Worm (Caenorhabditis elegans): ENCODE measurements around the gene swsn-1.

The swsn-1 gene

DNA sequence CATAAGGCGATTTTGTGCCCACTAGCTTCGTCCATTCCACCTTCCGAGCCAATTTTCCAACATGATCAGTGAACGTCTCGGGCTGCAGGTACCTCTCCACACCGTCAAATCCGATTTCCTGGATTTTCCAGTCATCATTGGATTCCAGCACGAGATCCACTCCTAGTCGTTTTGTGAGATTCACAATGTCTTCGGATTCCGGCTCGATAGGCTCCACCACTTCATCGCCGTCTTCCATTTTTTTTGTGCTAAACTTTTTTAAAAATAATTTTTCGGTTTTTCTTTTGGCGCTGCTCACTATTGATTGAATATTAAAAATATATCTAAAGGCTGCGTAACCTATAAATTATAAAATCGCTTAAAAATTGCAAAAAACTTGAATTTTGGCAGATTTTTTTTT lies 17.7 kb upstream of the swsn-1 start, which contains the start of gene mdt-17 (continued):
- TF ChIP-seq mcd-1 (GFP tag; IDR thresholded peaks at IDR 0.05) (no peak), rec-8 (tag; optimal IDR thresholded peaks at IDR 0.05) (no peak), lsy-27 (tag; optimal IDR thresholded peaks at IDR 0.05; ENCODE audit: borderline replicate concordance, insufficient read depth) (no peak), ccch-3 (GFP tag; optimal IDR thresholded peaks at IDR 0.05) (no peak), ztf-25 (GFP tag; IDR thresholded peaks at IDR 0.05) (0 out of 2 replicates have a peak, but pooled peaks have one; percentile 44), nhr-90 (tag; optimal IDR thresholded peaks at IDR 0.05) (no peak), ztf-6 (GFP tag; IDR thresholded peaks at IDR 0.05) (no peak), xnd-1 (tag; optimal IDR thresholded peaks at IDR 0.05) (no peak), ceh-79 (tag; optimal IDR thresholded peaks at IDR 0.05) (peak; percentile 15), K12H6.12 (tag; optimal IDR thresholded peaks at IDR 0.05) (no peak), nhr-80 (tag; optimal IDR thresholded peaks at IDR 0.05) (no peak), F33H1.4 (GFP tag; IDR thresholded peaks at IDR 0.05) (no peak), B0019.2 (GFP tag; conservative IDR thresholded peaks at IDR 0.05) (no peak), nfya-1 (tag; optimal IDR thresholded peaks at IDR 0.05; ENCODE audit: borderline replicate concordance, insufficient read depth) (no peak), ekl-4 (GFP tag; IDR thresholded peaks at IDR 0.05) (peak; percentile 82; the same call in 1 of the 2 replicates), ztf-22 (GFP tag; optimal IDR thresholded peaks at IDR 0.05) (no peak), somi-1 (GFP tag; optimal IDR thresholded peaks at IDR 0.05) (no peak), fkh-3 (tag; optimal IDR thresholded peaks at IDR 0.05) (no peak), let-526 (GFP tag; IDR thresholded peaks at IDR 0.05) (no peak), athp-1 (tag; optimal IDR thresholded peaks at IDR 0.05) (peak; percentile 79), D2030.7 (GFP tag; IDR thresholded peaks at IDR 0.05) (no peak), Y67H2A.10 (GFP tag; conservative IDR thresholded peaks at IDR 0.05) (no peak), F10E7.11 (tag; optimal IDR thresholded peaks at IDR 0.05) (no peak), dpl-1 (GFP tag; optimal IDR thresholded peaks at IDR 0.05) (no peak), egl-18 (GFP tag; IDR thresholded peaks at IDR 0.05) (no peak), B0336.3 (GFP tag; IDR thresholded peaks at IDR 0.05) (peak; percentile 80), T07F8.4 (tag; optimal IDR thresholded peaks at IDR 0.05) (no peak), madf-3 (GFP tag; IDR thresholded peaks at IDR 0.05) (peak; percentile 79), nhr-120 (GFP tag; IDR thresholded peaks at IDR 0.05) (no peak), pbrm-1 (GFP tag; IDR thresholded peaks at IDR 0.05) (no peak), ztf-26 (tag; optimal IDR thresholded peaks at IDR 0.05) (no peak), hlh-12 (tag; optimal IDR thresholded peaks at IDR 0.05) (no peak), snpc-1.3 (tag; optimal IDR thresholded peaks at IDR 0.05; ENCODE audit: insufficient read depth) (no peak), F22D6.2 (tag; optimal IDR thresholded peaks at IDR 0.05) (no peak), gei-17 (GFP tag; optimal IDR thresholded peaks at IDR 0.05) (no peak), madf-6 (GFP tag; IDR thresholded peaks at IDR 0.05) (peak; percentile 61), cebp-1 (GFP tag; IDR thresholded peaks at IDR 0.05) (no peak), cebp-1 (tag; optimal IDR thresholded peaks at IDR 0.05) (no peak), hmg-20 (GFP tag; IDR thresholded peaks at IDR 0.05) (no peak), F49E8.2 (tag; optimal IDR thresholded peaks at IDR 0.05; ENCODE audit: insufficient read depth) (no peak), mes-4 (tag; optimal IDR thresholded peaks at IDR 0.05) (no peak), nfya-2 (GFP tag; IDR thresholded peaks at IDR 0.05) (0 out of 2 replicates have a peak, but pooled peaks have one; percentile 8), ceh-91 (GFP tag; IDR thresholded peaks at IDR 0.05) (no peak), Y79H2A.3 (GFP tag; conservative IDR thresholded peaks at IDR 0.05) (0 out of 2 replicates have a peak, but pooled peaks have one; percentile 54), F23B12.7 (tag; optimal IDR thresholded peaks at IDR 0.05; ENCODE audit: insufficient read depth) (no peak), F57A8.1 (GFP tag; optimal IDR thresholded peaks at IDR 0.05) (no peak), nhr-27 (tag; optimal IDR thresholded peaks at IDR 0.05) (no peak), F55B11.4 (tag; optimal IDR thresholded peaks at IDR 0.05; ENCODE audit: borderline replicate concordance, insufficient read depth) (no peak), lin-54 (GFP tag; optimal IDR thresholded peaks at IDR 0.05) (no peak)

Measured in whole organism, young adult.